Worm (Caenorhabditis elegans) whole organism, L1 larva: ENCODE data around the gene fbxb-55.

ENCODE experiments used
- C34B4.2 ChIP-seq: sonication (generic microtip); optimal IDR thresholded peaks from 2 replicates; lab custom pipeline; 2017; ENCODE audit warnings: mild to moderate bottlenecking, missing genetic modification characterization, missing compliant biosample characterization
- F16B12.6 ChIP-seq: fragments of 150-350 bp; optimal IDR thresholded peaks from 2 replicates; lab custom pipeline; 2014; ENCODE audit warnings: missing biosample characterization, missing genetic modification characterization
- aly-2 ChIP-seq: fragments of 150-350 bp; optimal IDR thresholded peaks from 2 replicates; lab custom pipeline; 2014; ENCODE audit warnings: missing biosample characterization, missing genetic modification characterization
- ama-1 ChIP-seq: fragments of 150-350 bp; optimal IDR thresholded peaks from 2 replicates; lab custom pipeline; 2014
- blmp-1 ChIP-seq: fragments of 150-350 bp; optimal IDR thresholded peaks from 2 replicates; lab custom pipeline; 2014; ENCODE audit warnings: missing biosample characterization, missing genetic modification characterization
- ceh-88 ChIP-seq: fragments of 200-800 bp; sonication (Bioruptor generic); IDR thresholded peaks from 2 replicates; pipeline ENCODE4 v1.3.6; 2022; ENCODE audit warnings: missing genetic modification characterization, missing compliant biosample characterization
- dpl-1 ChIP-seq, 3 experiments: fragments of 150-350 bp in 2 of 3; sonication (generic microtip) in 1 of 3; optimal IDR thresholded peaks; 2 replicates each; lab custom pipeline; 2014 to 2017; ENCODE audit warnings: missing biosample characterization in 3 of 3, missing genetic modification characterization in 3 of 3, missing genetic modification reagents in 3 of 3
- dsc-1 ChIP-seq: sonication (generic microtip); optimal IDR thresholded peaks from 2 replicates; lab custom pipeline; 2016; ENCODE audit warnings: mild to moderate bottlenecking, missing genetic modification characterization, missing compliant biosample characterization
- efl-1 ChIP-seq, 4 experiments: fragments of 150-350 bp; optimal IDR thresholded peaks in 3 of 4; peaks in 1 of 4; 1 replicate in 1 of 4; 2 replicates in 3 of 4; lab custom pipeline; 2014; ENCODE audit warnings: missing biosample characterization in 2 of 4, missing genetic modification characterization in 2 of 4, missing genetic modification reagents in 2 of 4
- efl-3 ChIP-seq: fragments of 200-800 bp; sonication (Bioruptor generic); optimal IDR thresholded peaks from 2 replicates; lab custom pipeline; 2018; ENCODE audit warnings: mild to moderate bottlenecking, missing genetic modification characterization, missing compliant biosample characterization
- elt-3 ChIP-seq, 6 experiments: fragments of 150-350 bp in 1 of 6; sonication (generic microtip); optimal IDR thresholded peaks; 2 replicates each; lab custom pipeline; 2017 to 2018; ENCODE audit warnings: missing biosample characterization in 6 of 6, missing genetic modification characterization in 6 of 6, inconsistent platforms in 1 of 6
- fkh-10 ChIP-seq: sonication (generic microtip); optimal IDR thresholded peaks from 2 replicates; lab custom pipeline; 2017; ENCODE audit warnings: missing biosample characterization, missing genetic modification reagents, missing genetic modification characterization
- grh-1 ChIP-seq: fragments of 200-800 bp; sonication (Bioruptor generic); IDR thresholded peaks from 2 replicates; pipeline ENCODE4 v1.3.6; 2022; ENCODE audit warnings: missing genetic modification reagents, missing genetic modification characterization, missing compliant biosample characterization
- hlh-17 ChIP-seq: fragments of 200-800 bp; sonication (Bioruptor generic); optimal IDR thresholded peaks from 2 replicates; lab custom pipeline; 2018; ENCODE audit warnings: missing genetic modification characterization, mild to moderate bottlenecking, missing compliant biosample characterization, moderate library complexity, borderline replicate concordance
- lin-14 ChIP-seq: fragments of 200-800 bp; sonication (Bioruptor generic); optimal IDR thresholded peaks from 2 replicates; lab custom pipeline; 2018; ENCODE audit warnings: mild to moderate bottlenecking, missing genetic modification characterization, moderate library complexity, missing compliant biosample characterization
- lin-35 ChIP-seq, 2 experiments: fragments of 150-350 bp; optimal IDR thresholded peaks; 2 replicates each; lab custom pipeline; 2014; ENCODE audit warnings: missing biosample characterization in 2 of 2, missing genetic modification characterization in 2 of 2, missing genetic modification reagents in 2 of 2
- lir-3 ChIP-seq: sonication (generic microtip); optimal IDR thresholded peaks from 2 replicates; lab custom pipeline; 2016; ENCODE audit warnings: mild to moderate bottlenecking, missing genetic modification characterization, moderate library complexity, missing compliant biosample characterization; ENCODE audit not compliant: poor library complexity
- lsy-2 ChIP-seq, 2 experiments: fragments of 150-350 bp; optimal IDR thresholded peaks; 2 replicates each; lab custom pipeline; 2014; ENCODE audit warnings: missing biosample characterization in 2 of 2, missing genetic modification characterization in 2 of 2
- mdl-1 ChIP-seq, 2 experiments: fragments of 150-350 bp; optimal IDR thresholded peaks; 2 replicates each; lab custom pipeline; 2014 to 2017; ENCODE audit warnings: missing biosample characterization in 2 of 2, missing genetic modification characterization in 2 of 2, inconsistent platforms in 1 of 2
- nhr-11 ChIP-seq: fragments of 150-350 bp; optimal IDR thresholded peaks from 2 replicates; lab custom pipeline; 2014; ENCODE audit warnings: missing biosample characterization, missing genetic modification characterization
- nhr-19 ChIP-seq: fragments of 200-800 bp; sonication (Bioruptor generic); conservative IDR thresholded peaks from 2 replicates; pipeline ENCODE4 v1.3.6; 2022; ENCODE audit warnings: missing genetic modification characterization, missing compliant biosample characterization
- nhr-20 ChIP-seq: sonication (generic microtip); optimal IDR thresholded peaks from 2 replicates; lab custom pipeline; 2016; ENCODE audit warnings: mild to moderate bottlenecking, missing genetic modification characterization, missing compliant biosample characterization
- nhr-237 ChIP-seq: fragments of 150-350 bp; optimal IDR thresholded peaks from 2 replicates; lab custom pipeline; 2014; ENCODE audit warnings: missing biosample characterization, missing genetic modification characterization
- nhr-47 ChIP-seq: sonication (generic microtip); optimal IDR thresholded peaks from 2 replicates; lab custom pipeline; 2016; ENCODE audit warnings: mild to moderate bottlenecking, missing genetic modification characterization, moderate library complexity, missing compliant biosample characterization
- nhr-71 ChIP-seq: sonication (generic microtip); optimal IDR thresholded peaks from 2 replicates; lab custom pipeline; 2016; ENCODE audit warnings: mild to moderate bottlenecking, missing genetic modification characterization, moderate library complexity, missing compliant biosample characterization
- nhr-90 ChIP-seq: sonication (generic microtip); optimal IDR thresholded peaks from 2 replicates; lab custom pipeline; 2016; ENCODE audit warnings: mild to moderate bottlenecking, missing genetic modification characterization, missing compliant biosample characterization; ENCODE audit not compliant: poor library complexity
- pag-3 ChIP-seq: sonication (generic microtip); optimal IDR thresholded peaks from 2 replicates; lab custom pipeline; 2017; ENCODE audit warnings: missing genetic modification characterization, mild to moderate bottlenecking, missing compliant biosample characterization, antibody characterized with exemption, borderline replicate concordance; ENCODE audit not compliant: insufficient read depth
- pax-3 ChIP-seq: fragments of 200-800 bp; sonication (Bioruptor generic); optimal IDR thresholded peaks from 2 replicates; lab custom pipeline; 2018; ENCODE audit warnings: mild to moderate bottlenecking, missing genetic modification characterization, moderate library complexity, missing compliant biosample characterization
- skn-1 ChIP-seq: fragments of 150-350 bp; optimal IDR thresholded peaks from 2 replicates; lab custom pipeline; 2014; ENCODE audit warnings: missing biosample characterization, missing genetic modification characterization
- snpc-4 ChIP-seq: fragments of 150-350 bp; optimal IDR thresholded peaks from 2 replicates; lab custom pipeline; 2014; ENCODE audit warnings: missing biosample characterization, missing genetic modification characterization
- snu-23 ChIP-seq: sonication (generic microtip); optimal IDR thresholded peaks from 2 replicates; lab custom pipeline; 2016; ENCODE audit warnings: missing genetic modification characterization, missing compliant biosample characterization
- sox-4 ChIP-seq: sonication (generic microtip); optimal IDR thresholded peaks from 2 replicates; lab custom pipeline; 2016; ENCODE audit warnings: missing genetic modification characterization, missing compliant biosample characterization
- swsn-7 ChIP-seq: sonication (generic microtip); optimal IDR thresholded peaks from 2 replicates; lab custom pipeline; 2016; ENCODE audit warnings: missing genetic modification characterization, missing compliant biosample characterization
- unc-130 ChIP-seq: fragments of 150-350 bp; optimal IDR thresholded peaks from 2 replicates; lab custom pipeline; 2017; ENCODE audit warnings: missing biosample characterization, missing genetic modification characterization, inconsistent platforms
- unc-86 ChIP-seq: sonication (generic microtip); optimal IDR thresholded peaks from 2 replicates; lab custom pipeline; 2016; ENCODE audit warnings: missing genetic modification characterization, missing compliant biosample characterization
- unc-98 ChIP-seq: fragments of 200-800 bp; sonication (Bioruptor generic); IDR thresholded peaks from 2 replicates; pipeline ENCODE4 v1.3.6; 2022; ENCODE audit warnings: missing genetic modification characterization, missing compliant biosample characterization
- xbp-1 ChIP-seq: sonication (generic microtip); optimal IDR thresholded peaks from 2 replicates; lab custom pipeline; 2016; ENCODE audit warnings: missing genetic modification characterization, missing compliant biosample characterization
- zag-1 ChIP-seq: fragments of 150-350 bp; optimal IDR thresholded peaks from 2 replicates; lab custom pipeline; 2014; ENCODE audit warnings: missing biosample characterization, missing genetic modification characterization

fbxb-55 gene

DNA sequence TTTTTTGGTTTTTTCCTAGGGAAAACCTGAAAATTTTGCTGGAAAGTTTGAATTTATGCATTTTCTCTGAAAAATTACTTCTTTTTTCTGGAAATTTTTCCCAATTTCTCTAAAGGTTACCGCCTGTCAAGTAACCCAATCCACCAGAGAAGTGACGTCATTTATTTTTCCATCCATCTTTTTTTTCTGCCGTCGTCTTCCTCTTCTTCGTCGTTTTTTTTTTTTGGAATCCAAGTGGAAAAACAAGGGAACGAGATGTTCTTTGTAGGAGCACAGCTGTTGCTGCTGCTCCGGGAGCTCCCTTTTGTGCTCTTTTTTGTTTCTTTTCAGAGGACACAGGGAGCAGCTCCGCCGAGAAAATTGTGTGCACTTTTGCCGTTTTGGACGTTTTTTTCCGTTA, 25.8 kb downstream of the fbxb-55 start:
- TF ChIP-seq zag-1 (tag; lab: Kevin White, UChicago) (no peak), nhr-47 (no peak), aly-2 (no peak), fkh-10 (GFP tag; lab: Kevin White, UChicago) (no peak), unc-86 (no peak), lin-35 (GFP tag; optimal IDR thresholded peaks at IDR 0.05; lab: Kevin White, UChicago) (no peak), ama-1 (lab: Kevin White, UChicago) (no peak), pax-3 (tag; lab: Kevin White, UChicago) (no peak), lir-3 (tag; lab: Kevin White, UChicago) (no peak), unc-130 (no peak), C34B4.2 (tag; lab: Kevin White, UChicago) (no peak), dsc-1 (tag; lab: Kevin White, UChicago) (no peak), efl-1 (optimal IDR thresholded peaks at IDR 0.05; lab: Kevin White, UChicago) (no peak), efl-1 (GFP tag; optimal IDR thresholded peaks at IDR 0.05 in 1 of 2; lab: Kevin White, UChicago) (no peak), mdl-1 (tag; optimal IDR thresholded peaks at IDR 0.05; lab: Kevin White, UChicago) (no peak), nhr-71 (tag; lab: Kevin White, UChicago) (peak; percentile 9), lin-14 (GFP tag; lab: Kevin White, UChicago) (peak; percentile 24), sox-4 (tag; lab: Kevin White, UChicago) (no peak), nhr-19 (GFP tag; lab: Robert Waterston, UW) (0 out of 2 replicates have a peak, but pooled peaks have one; percentile 4), unc-98 (no peak)

ce11 chrIV:4096940-4097339, 28.4 kb downstream of the fbxb-55 start:
- TF ChIP-seq blmp-1 (tag; lab: Kevin White, UChicago) (no peak), swsn-7 (tag; lab: Kevin White, UChicago) (no peak), skn-1 (tag; lab: Kevin White, UChicago) (peak; percentile 58), nhr-20 (no peak), elt-3 (tag; optimal IDR thresholded peaks at IDR 0.05; lab: Kevin White, UChicago) (no peak)
- TF ChIP-seq, all 84 proteins: peak for 1

ce11 chrIV:4099773-4100172, 31.2 kb downstream of the fbxb-55 start:
- peak; percentile 34; the same call in 1 of the 2 replicates for TF ChIP-seq nhr-19 (GFP tag; lab: Robert Waterston, UW)
- peak; percentile 10 to 21 for TF ChIP-seq lsy-2 (tag; optimal IDR thresholded peaks at IDR 0.05; lab: Kevin White, UChicago)
- no peak for TF ChIP-seq grh-1 (GFP tag; lab: Robert Waterston, UW)
- TF ChIP-seq pag-3 (tag; lab: Kevin White, UChicago), result peak; percentile 40
- TF ChIP-seq hlh-17 (GFP tag; lab: Kevin White, UChicago), result no peak
- no peak for TF ChIP-seq nhr-90 (tag; lab: Kevin White, UChicago)
- no peak for TF ChIP-seq snpc-4 (tag; lab: Kevin White, UChicago)
- TF ChIP-seq nhr-71 (tag; lab: Kevin White, UChicago), result peak; percentile 48
- TF ChIP-seq C34B4.2 (tag; lab: Kevin White, UChicago), result no peak
- peak; percentile 48 for TF ChIP-seq unc-130
- no peak for TF ChIP-seq efl-3 (GFP tag; lab: Kevin White, UChicago)
- no peak for TF ChIP-seq F16B12.6
- TF ChIP-seq ceh-88, result no peak
- peak; percentile 54 for TF ChIP-seq lin-14 (GFP tag; lab: Kevin White, UChicago)
- TF ChIP-seq dpl-1 (GFP tag; optimal IDR thresholded peaks at IDR 0.05; lab: Kevin White, UChicago), result peak in 1 of 3 experiments; percentile 13
- peak; percentile 7 for TF ChIP-seq snu-23 (GFP tag; lab: Kevin White, UChicago)
- TF ChIP-seq nhr-237 (tag; lab: Kevin White, UChicago), result no peak
- no peak for TF ChIP-seq xbp-1 (tag; lab: Kevin White, UChicago)
- no peak for TF ChIP-seq nhr-11 (tag; lab: Kevin White, UChicago)
